Worm (Caenorhabditis elegans) whole organism, late embryonic: Measurements from ENCODE around the gene nhr-43.

ENCODE experiments used
- C38D4.7 ChIP-seq: fragments of 200-800 bp; sonication (Bioruptor generic); optimal IDR thresholded peaks from 2 replicates; lab custom pipeline; 2018; ENCODE audit warnings: mild to moderate bottlenecking, missing genetic modification characterization, moderate library complexity, missing compliant biosample characterization
- F13H6.1 ChIP-seq: sonication (generic microtip); optimal IDR thresholded peaks from 2 replicates; lab custom pipeline; 2016; ENCODE audit warnings: missing genetic modification characterization, missing compliant biosample characterization
- K09A11.1 ChIP-seq: sonication (generic microtip); optimal IDR thresholded peaks from 2 replicates; lab custom pipeline; 2017; ENCODE audit warnings: antibody characterized with exemption, mild to moderate bottlenecking, missing genetic modification characterization, missing compliant biosample characterization; ENCODE audit not compliant: insufficient read depth
- T23F11.4 ChIP-seq: fragments of 200-800 bp; sonication (Bioruptor generic); optimal IDR thresholded peaks from 2 replicates; lab custom pipeline; 2018; ENCODE audit warnings: mild to moderate bottlenecking, missing genetic modification characterization, missing compliant biosample characterization
- Y22D7AL.16 ChIP-seq: sonication (generic microtip); optimal IDR thresholded peaks from 2 replicates; lab custom pipeline; 2016; ENCODE audit warnings: missing genetic modification characterization, missing compliant biosample characterization
- ahr-1 ChIP-seq: sonication (generic microtip); optimal IDR thresholded peaks from 2 replicates; lab custom pipeline; 2016; ENCODE audit warnings: missing genetic modification characterization, missing compliant biosample characterization
- ama-1 ChIP-seq: fragments of 150-350 bp; optimal IDR thresholded peaks from 2 replicates; lab custom pipeline; 2014
- ceh-18 ChIP-seq: sonication (generic microtip); optimal IDR thresholded peaks from 2 replicates; lab custom pipeline; 2016; ENCODE audit warnings: missing genetic modification characterization, missing compliant biosample characterization
- ceh-19 ChIP-seq: fragments of 200-800 bp; sonication (Bioruptor generic); optimal IDR thresholded peaks from 2 replicates; lab custom pipeline; 2018; ENCODE audit warnings: mild to moderate bottlenecking, missing genetic modification characterization, missing compliant biosample characterization
- ceh-2 ChIP-seq: sonication (generic microtip); optimal IDR thresholded peaks from 2 replicates; lab custom pipeline; 2016; ENCODE audit warnings: missing genotype, missing genetic modification characterization, missing compliant biosample characterization
- ceh-22 ChIP-seq: sonication (generic microtip); optimal IDR thresholded peaks from 2 replicates; lab custom pipeline; 2017; ENCODE audit warnings: missing biosample characterization, missing genetic modification characterization
- ceh-24 ChIP-seq: sonication (generic microtip); optimal IDR thresholded peaks from 2 replicates; lab custom pipeline; 2016; ENCODE audit warnings: mild to moderate bottlenecking, missing genetic modification characterization, missing compliant biosample characterization
- ceh-30 ChIP-seq: fragments of 150-350 bp; optimal IDR thresholded peaks from 2 replicates; lab custom pipeline; 2014; ENCODE audit warnings: missing biosample characterization, missing genetic modification characterization
- ceh-34 ChIP-seq: sonication (generic microtip); optimal IDR thresholded peaks from 2 replicates; lab custom pipeline; 2016; ENCODE audit warnings: mild to moderate bottlenecking, missing genetic modification characterization, missing compliant biosample characterization
- ceh-9 ChIP-seq: sonication (generic microtip); optimal IDR thresholded peaks from 2 replicates; lab custom pipeline; 2016; ENCODE audit warnings: mild to moderate bottlenecking, missing genetic modification characterization, inconsistent platforms, missing compliant biosample characterization
- che-1 ChIP-seq: sonication (generic microtip); optimal IDR thresholded peaks from 2 replicates; lab custom pipeline; 2016; ENCODE audit warnings: mild to moderate bottlenecking, missing genetic modification characterization, missing compliant biosample characterization
- dmd-4 ChIP-seq: sonication (generic microtip); optimal IDR thresholded peaks from 2 replicates; lab custom pipeline; 2016; ENCODE audit warnings: borderline replicate concordance, missing genetic modification characterization, missing compliant biosample characterization
- elt-2 ChIP-seq: sonication (generic microtip); optimal IDR thresholded peaks from 2 replicates; lab custom pipeline; 2016; ENCODE audit warnings: missing genetic modification reagents, missing genetic modification characterization, missing compliant biosample characterization
- elt-4 ChIP-seq: sonication (generic microtip); optimal IDR thresholded peaks from 2 replicates; lab custom pipeline; 2016; ENCODE audit warnings: missing genetic modification characterization, missing compliant biosample characterization
- ets-4 ChIP-seq: sonication (generic microtip); optimal IDR thresholded peaks from 2 replicates; lab custom pipeline; 2016; ENCODE audit warnings: missing genetic modification characterization, missing compliant biosample characterization
- eyg-1 ChIP-seq: sonication (generic microtip); optimal IDR thresholded peaks from 2 replicates; lab custom pipeline; 2016; ENCODE audit warnings: missing genotype, missing genetic modification characterization, missing compliant biosample characterization
- fax-1 ChIP-seq: sonication (generic microtip); optimal IDR thresholded peaks from 2 replicates; lab custom pipeline; 2016; ENCODE audit warnings: missing genotype, missing genetic modification characterization, missing compliant biosample characterization
- fkh-10 ChIP-seq: fragments of 150-350 bp; optimal IDR thresholded peaks from 2 replicates; lab custom pipeline; 2014; ENCODE audit warnings: missing biosample characterization, missing genetic modification reagents, missing genetic modification characterization
- fkh-6 ChIP-seq: sonication (generic microtip); optimal IDR thresholded peaks from 2 replicates; lab custom pipeline; 2016; ENCODE audit warnings: missing genetic modification characterization, missing compliant biosample characterization
- hlh-13 ChIP-seq: fragments of 200-800 bp; sonication (Bioruptor generic); optimal IDR thresholded peaks from 2 replicates; lab custom pipeline; 2018; ENCODE audit warnings: mild to moderate bottlenecking, missing genetic modification characterization, missing compliant biosample characterization
- hlh-15 ChIP-seq: sonication (generic microtip); optimal IDR thresholded peaks from 2 replicates; lab custom pipeline; 2016; ENCODE audit warnings: missing genetic modification characterization, missing compliant biosample characterization
- hlh-30 ChIP-seq: sonication (generic microtip); optimal IDR thresholded peaks from 2 replicates; lab custom pipeline; 2017; ENCODE audit warnings: antibody characterized with exemption, missing genetic modification characterization, missing compliant biosample characterization; ENCODE audit not compliant: insufficient read depth
- hlh-6 ChIP-seq: sonication (generic microtip); optimal IDR thresholded peaks from 2 replicates; lab custom pipeline; 2016; ENCODE audit warnings: missing genotype, missing genetic modification characterization, missing compliant biosample characterization
- hlh-8 ChIP-seq: sonication (generic microtip); optimal IDR thresholded peaks from 2 replicates; lab custom pipeline; 2016; ENCODE audit warnings: missing genotype, missing genetic modification characterization, missing compliant biosample characterization
- mec-3 ChIP-seq: sonication (generic microtip); optimal IDR thresholded peaks from 2 replicates; lab custom pipeline; 2016; ENCODE audit warnings: borderline replicate concordance, missing genetic modification characterization, missing compliant biosample characterization
- nhr-11 ChIP-seq: fragments of 150-350 bp; optimal IDR thresholded peaks from 2 replicates; lab custom pipeline; 2014; ENCODE audit warnings: missing biosample characterization, missing genetic modification characterization
- npax-4 ChIP-seq: sonication (generic microtip); optimal IDR thresholded peaks from 2 replicates; lab custom pipeline; 2016; ENCODE audit warnings: missing genetic modification characterization, missing compliant biosample characterization
- odd-2 ChIP-seq: sonication (generic microtip); optimal IDR thresholded peaks from 2 replicates; lab custom pipeline; 2017; ENCODE audit warnings: antibody characterized with exemption, mild to moderate bottlenecking, missing genetic modification characterization, missing compliant biosample characterization
- pag-3 ChIP-seq: sonication (generic microtip); optimal IDR thresholded peaks from 2 replicates; lab custom pipeline; 2016; ENCODE audit warnings: missing compliant biosample characterization, missing genetic modification characterization, borderline replicate concordance
- pax-1 ChIP-seq: fragments of 150-350 bp; optimal IDR thresholded peaks from 2 replicates; lab custom pipeline; 2014; ENCODE audit warnings: missing biosample characterization, missing genetic modification characterization
- pha-2 ChIP-seq: sonication (generic microtip); optimal IDR thresholded peaks from 2 replicates; lab custom pipeline; 2017; ENCODE audit warnings: mild to moderate bottlenecking, missing genetic modification characterization, missing compliant biosample characterization
- pqm-1 ChIP-seq: sonication (generic microtip); optimal IDR thresholded peaks from 2 replicates; lab custom pipeline; 2016; ENCODE audit warnings: missing genetic modification characterization, missing compliant biosample characterization
- pros-1 ChIP-seq: fragments of 150-350 bp; optimal IDR thresholded peaks from 2 replicates; lab custom pipeline; 2014; ENCODE audit warnings: missing biosample characterization, missing genetic modification reagents, missing genetic modification characterization
- ref-2 ChIP-seq: sonication (generic microtip); optimal IDR thresholded peaks from 2 replicates; lab custom pipeline; 2016; ENCODE audit warnings: missing genetic modification characterization, missing compliant biosample characterization
- rnt-1 ChIP-seq: sonication (generic microtip); optimal IDR thresholded peaks from 2 replicates; lab custom pipeline; 2016; ENCODE audit warnings: missing genetic modification characterization, missing compliant biosample characterization
- sdc-2 ChIP-seq: sonication (generic microtip); optimal IDR thresholded peaks from 2 replicates; lab custom pipeline; 2016; ENCODE audit warnings: missing genotype, missing genetic modification characterization, missing compliant biosample characterization
- sox-2 ChIP-seq: fragments of 200-800 bp; sonication (Bioruptor generic); IDR thresholded peaks from 2 replicates; pipeline ENCODE4 v1.3.6; 2022; ENCODE audit warnings: missing genetic modification reagents, missing genetic modification characterization, missing compliant biosample characterization
- sox-4 ChIP-seq: sonication (generic microtip); optimal IDR thresholded peaks from 2 replicates; lab custom pipeline; 2017; ENCODE audit warnings: mild to moderate bottlenecking, missing genetic modification characterization, inconsistent platforms, missing compliant biosample characterization
- syd-9 ChIP-seq: sonication (generic microtip); optimal IDR thresholded peaks from 2 replicates; lab custom pipeline; 2016; ENCODE audit warnings: mild to moderate bottlenecking, missing genetic modification characterization, moderate library complexity, missing compliant biosample characterization
- tbx-7 ChIP-seq: sonication (generic microtip); optimal IDR thresholded peaks from 2 replicates; lab custom pipeline; 2016; ENCODE audit warnings: missing genotype, missing genetic modification characterization, missing compliant biosample characterization
- ttx-3 ChIP-seq: sonication (generic microtip); optimal IDR thresholded peaks from 2 replicates; lab custom pipeline; 2016; ENCODE audit warnings: missing genetic modification reagents, missing genetic modification characterization, missing compliant biosample characterization
- unc-3 ChIP-seq, 2 experiments: fragments of 200-800 bp in 1 of 2; sonication (Bioruptor generic) in 1 of 2; sonication (generic microtip) in 1 of 2; conservative IDR thresholded peaks in 1 of 2; optimal IDR thresholded peaks in 1 of 2; 2 replicates each; pipeline versions ENCODE4 v1.3.6 to Lab custom; 2016 to 2022; ENCODE audit warnings: missing compliant biosample characterization in 2 of 2, missing genetic modification characterization in 2 of 2, missing genetic modification reagents in 1 of 2
- unc-42 ChIP-seq: sonication (generic microtip); optimal IDR thresholded peaks from 2 replicates; lab custom pipeline; 2016; ENCODE audit warnings: missing genotype, missing genetic modification characterization, missing compliant biosample characterization
- zip-5 ChIP-seq: sonication (generic microtip); optimal IDR thresholded peaks from 2 replicates; lab custom pipeline; 2016; ENCODE audit warnings: missing genetic modification characterization, missing compliant biosample characterization

The nhr-43 gene

DNA sequence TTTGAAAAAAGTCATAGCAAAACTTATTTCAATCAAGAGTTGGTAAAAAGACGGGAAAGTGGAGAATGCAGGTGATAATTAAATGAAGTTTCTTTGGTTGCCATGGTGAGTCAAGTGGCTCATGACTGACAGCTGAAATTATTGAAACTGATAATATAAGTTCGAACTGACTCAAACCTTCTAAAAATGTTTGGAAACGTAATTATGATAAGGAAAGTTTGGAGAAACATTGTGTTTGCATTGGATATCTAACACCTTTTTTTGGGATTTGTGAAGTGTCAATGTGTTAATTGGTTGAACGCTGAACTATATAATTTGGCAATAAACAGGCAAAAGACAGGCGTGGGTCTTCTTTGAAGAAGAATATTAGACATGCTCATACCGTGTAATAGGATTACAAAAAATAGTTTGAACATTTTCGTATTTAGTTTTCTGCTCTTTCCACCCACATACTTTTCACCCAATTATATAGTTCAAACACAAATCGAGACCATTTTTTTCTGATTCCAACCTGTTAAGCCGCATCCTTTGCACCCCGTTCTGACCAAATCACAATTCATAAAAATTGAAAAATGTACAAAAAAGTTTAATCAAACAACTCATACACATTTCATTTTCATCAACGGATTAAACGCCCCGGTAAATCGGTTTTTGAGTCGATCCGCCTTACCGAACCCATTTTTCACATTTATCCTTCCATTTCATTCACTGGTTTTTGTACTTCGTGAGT lies 26.1 kb downstream of the nhr-43 start, which contains the start of the genes srlf-33 and srlf-32 (continued):
- TF ChIP-seq mec-3 (tag; lab: Kevin White, UChicago) = no peak
- no peak for TF ChIP-seq ceh-19 (GFP tag; lab: Kevin White, UChicago)
- TF ChIP-seq, all 69 proteins: peak for 0

DNA sequence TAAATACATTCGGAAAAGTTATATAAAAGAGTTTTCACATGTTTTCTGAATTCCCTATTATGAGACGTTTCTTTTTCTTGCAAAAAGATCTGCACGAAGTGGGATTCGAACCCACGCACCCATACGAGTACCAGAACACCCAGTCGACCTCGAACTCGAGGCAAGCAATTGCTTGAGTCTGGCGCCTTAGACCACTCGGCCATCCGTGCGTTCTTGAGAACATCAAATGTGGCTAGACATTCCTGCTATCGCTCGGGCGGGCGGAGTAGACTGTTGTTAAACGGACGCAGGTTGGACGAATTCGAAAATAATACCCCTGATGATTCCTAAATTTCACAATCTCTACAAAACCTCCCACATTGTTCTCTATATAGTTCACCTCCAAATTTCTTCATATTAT lies 29.0 kb downstream of the nhr-43 start:
- TF ChIP-seq ceh-19 (GFP tag; lab: Kevin White, UChicago) (no peak), hlh-30 (tag; lab: Kevin White, UChicago) (no peak), ceh-24 (tag; lab: Kevin White, UChicago) (no peak), pha-2 (tag; lab: Kevin White, UChicago) (no peak), dmd-4 (no peak), ama-1 (lab: Kevin White, UChicago) (no peak), ets-4 (no peak), C38D4.7 (GFP tag; lab: Kevin White, UChicago) (peak; percentile 34), fkh-10 (GFP tag; lab: Kevin White, UChicago) (no peak), pax-1 (tag; lab: Kevin White, UChicago) (no peak), ceh-2 (no peak), hlh-15 (tag; lab: Kevin White, UChicago) (no peak), npax-4 (no peak), ttx-3 (no peak), unc-42 (no peak), pros-1 (tag; lab: Kevin White, UChicago) (no peak), zip-5 (tag; lab: Kevin White, UChicago) (no peak), K09A11.1 (no peak), ceh-22 (tag; lab: Kevin White, UChicago) (no peak), tbx-7 (tag; lab: Kevin White, UChicago) (no peak), hlh-8 (tag; lab: Kevin White, UChicago) (no peak), F13H6.1 (tag; lab: Kevin White, UChicago) (no peak), ahr-1 (no peak), unc-3 (GFP tag; conservative IDR thresholded peaks at IDR 0.05; lab: Robert Waterston, UW) (no peak), unc-3 (tag; optimal IDR thresholded peaks at IDR 0.05; lab: Kevin White, UChicago) (no peak), odd-2 (tag; lab: Kevin White, UChicago) (no peak), syd-9 (tag; lab: Kevin White, UChicago) (peak; percentile 27), rnt-1 (tag; lab: Kevin White, UChicago) (no peak), fkh-6 (tag; lab: Kevin White, UChicago) (peak; percentile 19), che-1 (tag; lab: Kevin White, UChicago) (peak; percentile 39), elt-2 (tag; lab: Kevin White, UChicago) (peak; percentile 25), mec-3 (tag; lab: Kevin White, UChicago) (no peak), eyg-1 (no peak), nhr-11 (tag; lab: Kevin White, UChicago) (no peak), fax-1 (tag; lab: Kevin White, UChicago) (no peak), pqm-1 (tag; lab: Kevin White, UChicago) (no peak), pag-3 (tag; lab: Kevin White, UChicago) (no peak), elt-4 (tag; lab: Kevin White, UChicago) (no peak), ceh-30 (tag; lab: Kevin White, UChicago) (no peak), sox-4 (tag; lab: Kevin White, UChicago) (no peak), sdc-2 (tag; lab: Kevin White, UChicago) (no peak), ceh-9 (no peak), ref-2 (tag; lab: Kevin White, UChicago) (peak; percentile 50), hlh-6 (tag; lab: Kevin White, UChicago) (no peak), Y22D7AL.16 (tag; lab: Kevin White, UChicago) (no peak), ceh-18 (no peak), sox-2 (GFP tag; lab: Robert Waterston, UW) (no peak), ceh-34 (tag; lab: Kevin White, UChicago) (no peak), T23F11.4 (GFP tag; lab: Kevin White, UChicago) (peak; percentile 30), hlh-13 (GFP tag; lab: Kevin White, UChicago) (no peak)
